Worm (Caenorhabditis elegans): ENCODE data around the gene EGAP1.1.
A peak's percentile ranks its signal among the peaks of the same experiment; 100 is the strongest.

The EGAP1.1 gene

DNA sequence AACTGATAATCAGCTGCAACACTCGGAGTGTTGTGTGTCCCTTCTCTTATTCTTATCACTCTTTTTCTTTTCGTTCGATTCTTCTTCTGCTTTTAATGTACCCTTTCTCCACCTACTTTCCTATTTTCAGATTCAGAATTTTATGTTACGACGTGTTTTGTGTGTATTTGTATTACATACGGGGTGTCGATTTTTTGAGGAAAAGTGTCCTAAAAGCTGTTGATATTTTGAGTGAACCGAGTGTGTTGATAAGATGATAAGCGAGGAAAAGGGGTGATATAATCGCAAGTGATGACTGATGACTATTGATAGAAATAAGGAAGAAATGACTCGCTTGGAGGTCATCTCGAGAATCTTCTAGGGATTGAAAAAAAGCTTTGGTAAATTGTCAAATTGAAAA, 44.4 kb upstream of the EGAP1.1 start:
- no peak for TF ChIP-seq egl-44 (GFP tag; IDR thresholded peaks at IDR 0.05)
- TF ChIP-seq cebp-1 (GFP tag; IDR thresholded peaks at IDR 0.05): no peak
- peak; percentile 41 for TF ChIP-seq cebp-1 (tag; optimal IDR thresholded peaks at IDR 0.05)
- peak; percentile 83 for TF ChIP-seq nhr-80 (tag; optimal IDR thresholded peaks at IDR 0.05)
- TF ChIP-seq ets-4 (GFP tag; optimal IDR thresholded peaks at IDR 0.05): peak; percentile 38

DNA sequence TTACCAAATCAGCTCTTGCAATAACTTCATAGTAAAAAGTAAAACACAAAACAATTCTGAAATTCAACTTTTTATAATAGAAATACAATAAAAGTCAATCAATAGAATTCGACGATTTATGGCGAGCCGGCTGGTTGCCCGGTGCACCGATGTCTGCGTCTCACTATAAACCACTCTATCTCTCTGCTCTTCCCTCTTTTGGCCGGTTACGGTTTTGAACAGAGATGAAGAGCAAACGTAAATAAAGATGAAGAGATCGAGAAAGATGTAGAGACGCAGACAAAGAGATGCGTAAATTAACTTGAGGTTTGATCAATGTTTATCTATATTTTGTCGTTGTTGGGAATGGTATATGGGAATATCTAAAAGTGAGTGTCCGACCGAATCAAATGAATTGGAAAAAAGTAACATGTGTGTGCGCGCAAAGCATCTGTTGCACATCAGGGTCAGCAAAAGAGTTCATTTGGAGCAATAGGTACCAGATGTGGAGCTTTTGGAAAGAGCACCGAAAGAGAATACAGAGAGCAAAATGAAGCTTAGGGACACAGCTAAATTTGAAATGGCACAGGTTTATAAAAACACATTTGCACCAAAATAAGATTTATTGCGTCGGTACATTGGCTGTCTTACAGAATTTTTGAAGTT, 43.4 kb upstream of the EGAP1.1 start:
- peak; percentile 66; the same call in 1 of the 2 replicates for TF ChIP-seq hmg-1.2 (GFP tag; IDR thresholded peaks at IDR 0.05)
- no peak for TF ChIP-seq Y53G8AR.9 (GFP tag; conservative IDR thresholded peaks at IDR 0.05)

- TF ChIP-seq rcor-1 (GFP tag; IDR thresholded peaks at IDR 0.05): no peak
- no peak for TF ChIP-seq tbp1 (GFP tag; optimal IDR thresholded peaks at IDR 0.05)
- TF ChIP-seq B0019.2 (GFP tag; conservative IDR thresholded peaks at IDR 0.05): no peak
- no peak for TF ChIP-seq him-1 (tag; optimal IDR thresholded peaks at IDR 0.05)
- no peak for TF ChIP-seq F23B12.7 (tag; optimal IDR thresholded peaks at IDR 0.05; ENCODE audit: insufficient read depth)
- TF ChIP-seq nhr-120 (GFP tag; IDR thresholded peaks at IDR 0.05): no peak
- TF ChIP-seq somi-1 (GFP tag; optimal IDR thresholded peaks at IDR 0.05): no peak
- TF ChIP-seq zim-3 (tag; optimal IDR thresholded peaks at IDR 0.05): no peak
Observed at ce11 chrIII:5976021-5976420, 39.0 kb upstream of the EGAP1.1 start.

ce11 chrIII:5975005-5975730, 38.1 kb upstream of the EGAP1.1 start, which contains the start of gene mlp-1:
Gene mlp-1 (minus strand): TSS chrIII:5975055.
- no peak for TF ChIP-seq mcd-1 (GFP tag; IDR thresholded peaks at IDR 0.05)
- TF ChIP-seq egl-18 (GFP tag; IDR thresholded peaks at IDR 0.05): no peak
- TF ChIP-seq ceh-100 (GFP tag; IDR thresholded peaks at IDR 0.05): no peak
- no peak for TF ChIP-seq sptf-2 (GFP tag; optimal IDR thresholded peaks at IDR 0.05)
- no peak for TF ChIP-seq Y56A3A.18 (GFP tag; IDR thresholded peaks at IDR 0.05)
- no peak for TF ChIP-seq nhr-179 (tag; optimal IDR thresholded peaks at IDR 0.05)
- TF ChIP-seq mxl-1 (tag; optimal IDR thresholded peaks at IDR 0.05): no peak
- no peak for TF ChIP-seq tbp1 (GFP tag; optimal IDR thresholded peaks at IDR 0.05)
- TF ChIP-seq ztf-28 (GFP tag; IDR thresholded peaks at IDR 0.05): no peak
- TF ChIP-seq ztf-22 (GFP tag; optimal IDR thresholded peaks at IDR 0.05): no peak
- TF ChIP-seq F55B11.4 (tag; optimal IDR thresholded peaks at IDR 0.05; ENCODE audit: borderline replicate concordance, insufficient read depth): no peak
- no peak for TF ChIP-seq unc-62 (GFP tag; optimal IDR thresholded peaks at IDR 0.05)
- TF ChIP-seq zim-3 (tag; optimal IDR thresholded peaks at IDR 0.05): no peak
- TF ChIP-seq F57A8.1 (GFP tag; optimal IDR thresholded peaks at IDR 0.05): no peak

- TF ChIP-seq F33H1.4 (GFP tag; IDR thresholded peaks at IDR 0.05) (no peak), K11D2.4 (GFP tag; IDR thresholded peaks at IDR 0.05) (no peak), mes-4 (tag; optimal IDR thresholded peaks at IDR 0.05) (no peak), F57C9.4 (tag; optimal IDR thresholded peaks at IDR 0.05) (no peak), zim-3 (tag; optimal IDR thresholded peaks at IDR 0.05) (no peak), athp-1 (tag; optimal IDR thresholded peaks at IDR 0.05) (no peak), T07F8.4 (tag; optimal IDR thresholded peaks at IDR 0.05) (no peak), rpc-1 (optimal IDR thresholded peaks at IDR 0.05) (no peak), rpc-1 (tag; optimal IDR thresholded peaks at IDR 0.05) (no peak), ceh-79 (tag; optimal IDR thresholded peaks at IDR 0.05) (no peak), let-607 (tag; optimal IDR thresholded peaks at IDR 0.05) (no peak), sdz-38 (tag; optimal IDR thresholded peaks at IDR 0.05) (no peak), ztf-25 (GFP tag; IDR thresholded peaks at IDR 0.05) (no peak), lsy-27 (tag; optimal IDR thresholded peaks at IDR 0.05; ENCODE audit: borderline replicate concordance, insufficient read depth) (no peak), dpl-1 (GFP tag; optimal IDR thresholded peaks at IDR 0.05) (no peak)
Observed at ce11 chrIII:5967640-5968039, 30.6 kb upstream of the EGAP1.1 start.
